Worm (Caenorhabditis elegans) whole organism, L2 larva: ENCODE data around the gene dmd-3.
A peak's percentile ranks its signal among the peaks of the same experiment; 100 is the strongest.

Source experiments
- alr-1 ChIP-seq: fragments of 150-350 bp; optimal IDR thresholded peaks from 2 replicates; lab custom pipeline; 2014; ENCODE audit warnings: missing biosample characterization, missing genetic modification characterization
- aly-2 ChIP-seq: fragments of 150-350 bp; optimal IDR thresholded peaks from 2 replicates; lab custom pipeline; 2014; ENCODE audit warnings: missing biosample characterization, missing genetic modification characterization
- blmp-1 ChIP-seq: sonication (generic microtip); optimal IDR thresholded peaks from 2 replicates; lab custom pipeline; 2017; ENCODE audit warnings: missing genetic modification characterization, mild to moderate bottlenecking, missing compliant biosample characterization, antibody characterized with exemption, moderate library complexity; ENCODE audit not compliant: insufficient read depth
- ceh-82 ChIP-seq: fragments of 150-350 bp; optimal IDR thresholded peaks from 2 replicates; lab custom pipeline; 2014; ENCODE audit warnings: missing biosample characterization, missing genetic modification characterization
- elt-1 ChIP-seq: fragments of 150-350 bp; optimal IDR thresholded peaks from 2 replicates; lab custom pipeline; 2014; ENCODE audit warnings: missing biosample characterization, missing genetic modification characterization
- fos-1 ChIP-seq: fragments of 150-350 bp; optimal IDR thresholded peaks from 2 replicates; lab custom pipeline; 2014; ENCODE audit warnings: missing biosample characterization, missing genetic modification characterization
- mab-5 ChIP-seq: fragments of 150-350 bp; optimal IDR thresholded peaks from 2 replicates; lab custom pipeline; 2014; ENCODE audit warnings: missing biosample characterization, missing genetic modification characterization
- nhr-237 ChIP-seq: fragments of 150-350 bp; optimal IDR thresholded peaks from 2 replicates; lab custom pipeline; 2014; ENCODE audit warnings: missing biosample characterization, missing genetic modification characterization
- nhr-6 ChIP-seq: fragments of 150-350 bp; optimal IDR thresholded peaks from 2 replicates; lab custom pipeline; 2014; ENCODE audit warnings: missing biosample characterization, missing genetic modification characterization
- snpc-4 ChIP-seq: fragments of 150-350 bp; optimal IDR thresholded peaks from 2 replicates; lab custom pipeline; 2014; ENCODE audit warnings: missing biosample characterization, missing genetic modification characterization

ce11 chrV:19673298-19673903 is 18.4 kb upstream of the dmd-3 start:
- no peak for TF ChIP-seq aly-2 (tag; lab: Kevin White, UChicago)
- TF ChIP-seq snpc-4 (tag; lab: Kevin White, UChicago): no peak
- TF ChIP-seq ceh-82 (tag; lab: Kevin White, UChicago): no peak
- TF ChIP-seq fos-1 (tag; lab: Kevin White, UChicago): peak; percentile 50
- TF ChIP-seq blmp-1 (tag; lab: Kevin White, UChicago): no peak
- TF ChIP-seq nhr-237: no peak
- TF ChIP-seq elt-1 (tag; lab: Kevin White, UChicago): no peak
- no peak for TF ChIP-seq nhr-6 (tag; lab: Kevin White, UChicago)
- TF ChIP-seq alr-1: no peak
- TF ChIP-seq mab-5 (tag; lab: Kevin White, UChicago): no peak
